Worm (Caenorhabditis elegans): Measurements from ENCODE around the gene thoc-2.
A peak's percentile ranks its signal among the peaks of the same experiment; 100 is the strongest.

- TF ChIP-seq nhr-76 (tag; optimal IDR thresholded peaks at IDR 0.05) = no peak
- TF ChIP-seq unc-39 (tag; optimal IDR thresholded peaks at IDR 0.05) = no peak
- no peak for TF ChIP-seq snpc-4 (tag; optimal IDR thresholded peaks at IDR 0.05)
- TF ChIP-seq lin-13 (tag; optimal IDR thresholded peaks at IDR 0.05) = no peak
- peak; percentile 37 for TF ChIP-seq lsy-2 (tag; optimal IDR thresholded peaks at IDR 0.05)
- TF ChIP-seq ztf-11 (tag; optimal IDR thresholded peaks at IDR 0.05) = no peak
- TF ChIP-seq nhr-237 (tag; optimal IDR thresholded peaks at IDR 0.05) = no peak
Measured at ce11 chrIII:6379129-6379528, 11.3 kb downstream of the thoc-2 start, which contains the start of gene C16A3.6.
